Worm (Caenorhabditis elegans) whole organism, L1 larva: ENCODE data around the gene C15H9.5.

Experiments
- C04F5.9 ChIP-seq: sonication (generic microtip); optimal IDR thresholded peaks from 2 replicates; lab custom pipeline; 2016; ENCODE audit warnings: missing genetic modification characterization, missing compliant biosample characterization
- C34B4.2 ChIP-seq: sonication (generic microtip); optimal IDR thresholded peaks from 2 replicates; lab custom pipeline; 2017; ENCODE audit warnings: mild to moderate bottlenecking, missing genetic modification characterization, missing compliant biosample characterization
- F16B12.6 ChIP-seq: fragments of 150-350 bp; optimal IDR thresholded peaks from 2 replicates; lab custom pipeline; 2014; ENCODE audit warnings: missing biosample characterization, missing genetic modification characterization
- aly-2 ChIP-seq: fragments of 150-350 bp; optimal IDR thresholded peaks from 2 replicates; lab custom pipeline; 2014; ENCODE audit warnings: missing biosample characterization, missing genetic modification characterization
- efl-1 ChIP-seq, 4 experiments: fragments of 150-350 bp; optimal IDR thresholded peaks in 3 of 4; peaks in 1 of 4; 1 replicate in 1 of 4; 2 replicates in 3 of 4; lab custom pipeline; 2014; ENCODE audit warnings: missing biosample characterization in 2 of 4, missing genetic modification characterization in 2 of 4, missing genetic modification reagents in 2 of 4
- elt-2 ChIP-seq: sonication (generic microtip); optimal IDR thresholded peaks from 2 replicates; lab custom pipeline; 2016; ENCODE audit warnings: missing genetic modification characterization, mild to moderate bottlenecking, inconsistent platforms, missing compliant biosample characterization, missing genetic modification reagents
- fkh-10 ChIP-seq: sonication (generic microtip); optimal IDR thresholded peaks from 2 replicates; lab custom pipeline; 2017; ENCODE audit warnings: missing biosample characterization, missing genetic modification reagents, missing genetic modification characterization
- fkh-4 ChIP-seq: sonication (generic microtip); optimal IDR thresholded peaks from 2 replicates; lab custom pipeline; 2016; ENCODE audit warnings: missing compliant biosample characterization, missing genetic modification characterization, borderline replicate concordance
- jun-1 ChIP-seq: fragments of 150-350 bp; optimal IDR thresholded peaks from 2 replicates; lab custom pipeline; 2014; ENCODE audit warnings: missing biosample characterization, missing genetic modification reagents, missing genetic modification characterization
- lin-14 ChIP-seq: fragments of 200-800 bp; sonication (Bioruptor generic); optimal IDR thresholded peaks from 2 replicates; lab custom pipeline; 2018; ENCODE audit warnings: mild to moderate bottlenecking, missing genetic modification characterization, moderate library complexity, missing compliant biosample characterization
- lin-15B ChIP-seq: fragments of 150-350 bp; sonication (generic microtip); optimal IDR thresholded peaks from 3 replicates; lab custom pipeline; 2014; ENCODE audit warnings: missing biosample characterization, missing genetic modification characterization
- lin-35 ChIP-seq, 2 experiments: fragments of 150-350 bp; optimal IDR thresholded peaks; 2 replicates each; lab custom pipeline; 2014; ENCODE audit warnings: missing biosample characterization in 2 of 2, missing genetic modification characterization in 2 of 2, missing genetic modification reagents in 2 of 2
- mab-9 ChIP-seq: fragments of 200-800 bp; sonication (Bioruptor generic); IDR thresholded peaks from 2 replicates; pipeline ENCODE4 v1.3.6; 2022; ENCODE audit warnings: missing genetic modification reagents, missing genetic modification characterization, missing compliant biosample characterization
- nhr-20 ChIP-seq: sonication (generic microtip); optimal IDR thresholded peaks from 2 replicates; lab custom pipeline; 2016; ENCODE audit warnings: mild to moderate bottlenecking, missing genetic modification characterization, missing compliant biosample characterization
- nhr-237 ChIP-seq: fragments of 150-350 bp; optimal IDR thresholded peaks from 2 replicates; lab custom pipeline; 2014; ENCODE audit warnings: missing biosample characterization, missing genetic modification characterization
- nhr-71 ChIP-seq: sonication (generic microtip); optimal IDR thresholded peaks from 2 replicates; lab custom pipeline; 2016; ENCODE audit warnings: mild to moderate bottlenecking, missing genetic modification characterization, moderate library complexity, missing compliant biosample characterization
- nhr-77 ChIP-seq: fragments of 150-350 bp; optimal IDR thresholded peaks from 2 replicates; lab custom pipeline; 2014; ENCODE audit warnings: missing biosample characterization, missing genetic modification characterization
- nhr-84 ChIP-seq: sonication (generic microtip); optimal IDR thresholded peaks from 2 replicates; lab custom pipeline; 2017; ENCODE audit warnings: missing biosample characterization, missing genetic modification characterization
- pqm-1 ChIP-seq: sonication (generic microtip); optimal IDR thresholded peaks from 3 replicates; lab custom pipeline; 2017; ENCODE audit warnings: missing biosample characterization, missing genetic modification characterization
- rnt-1 ChIP-seq: sonication (generic microtip); optimal IDR thresholded peaks from 2 replicates; lab custom pipeline; 2016; ENCODE audit warnings: mild to moderate bottlenecking, missing genetic modification characterization, moderate library complexity, missing compliant biosample characterization
- tbx-2 ChIP-seq: sonication (generic microtip); optimal IDR thresholded peaks from 2 replicates; lab custom pipeline; 2016; ENCODE audit warnings: missing genetic modification characterization, missing compliant biosample characterization
- tlp-1 ChIP-seq: fragments of 150-350 bp; optimal IDR thresholded peaks from 2 replicates; lab custom pipeline; 2014; ENCODE audit warnings: missing biosample characterization, missing genetic modification characterization
- unc-86 ChIP-seq: sonication (generic microtip); optimal IDR thresholded peaks from 2 replicates; lab custom pipeline; 2016; ENCODE audit warnings: missing genetic modification characterization, missing compliant biosample characterization
- xbp-1 ChIP-seq: sonication (generic microtip); optimal IDR thresholded peaks from 2 replicates; lab custom pipeline; 2016; ENCODE audit warnings: missing genetic modification characterization, missing compliant biosample characterization

C15H9.5 gene

DNA sequence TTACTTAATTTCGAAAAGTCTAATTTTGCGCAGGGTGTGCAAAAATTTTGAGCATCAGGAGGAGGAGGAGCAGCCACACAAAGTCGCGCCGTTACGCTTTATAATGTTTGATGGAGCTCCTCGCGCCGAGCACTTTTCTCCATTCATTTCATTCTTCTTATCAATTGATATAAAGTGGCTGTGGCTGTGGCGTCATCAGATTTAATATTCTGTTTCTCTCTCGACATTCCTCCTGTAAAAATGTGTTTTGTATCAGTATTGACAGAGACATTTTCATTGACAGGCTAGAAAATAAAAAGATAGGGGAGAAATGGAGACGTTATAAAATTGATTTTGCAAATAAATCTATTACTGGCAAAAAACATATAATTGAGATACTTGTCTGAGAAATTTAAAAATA is 36.2 kb downstream of the C15H9.5 start:
- TF ChIP-seq nhr-77 (tag; lab: Kevin White, UChicago) (peak; percentile 42), lin-14 (peak; percentile 2), nhr-84 (no peak), nhr-71 (peak; percentile 15), elt-2 (tag; lab: Kevin White, UChicago) (peak; percentile 53), pqm-1 (tag; lab: Kevin White, UChicago) (no peak), lin-35 (GFP tag; optimal IDR thresholded peaks at IDR 0.05; lab: Kevin White, UChicago) (peak in 1 of 2 experiments; percentile 19), efl-1 (optimal IDR thresholded peaks at IDR 0.05; lab: Kevin White, UChicago) (no peak), efl-1 (GFP tag; optimal IDR thresholded peaks at IDR 0.05 in 1 of 2; lab: Kevin White, UChicago) (peak in 1 of 2 experiments; percentile 27), nhr-20 (tag; lab: Kevin White, UChicago) (peak; percentile 1)

DNA sequence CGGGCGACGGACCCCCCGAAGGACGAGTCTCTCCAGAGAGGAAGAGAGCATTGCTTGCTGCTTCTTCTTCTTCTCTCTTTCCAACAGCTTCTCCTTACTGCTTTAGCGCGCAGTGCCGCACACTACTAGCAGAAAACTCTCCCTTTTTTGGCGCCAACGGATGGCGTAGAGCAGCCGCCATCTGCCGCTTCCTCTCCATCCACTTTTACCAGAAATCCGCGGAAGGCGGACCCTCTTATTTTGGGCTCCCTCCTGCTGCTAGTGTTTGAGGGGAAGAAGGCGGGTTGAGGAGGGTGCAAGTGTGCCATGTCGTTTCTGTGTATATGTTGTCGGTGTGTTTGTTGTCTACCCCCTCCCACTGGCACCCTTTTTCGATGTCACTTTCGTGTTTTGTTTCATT is 41.3 kb downstream of the C15H9.5 start:
- TF ChIP-seq mab-9 (0 out of 2 replicates have a peak, but pooled peaks have one; percentile 26), nhr-237 (tag; lab: Kevin White, UChicago) (no peak), jun-1 (no peak), fkh-10 (peak; percentile 33), lin-14 (peak; percentile 67), xbp-1 (tag; lab: Kevin White, UChicago) (peak; percentile 6), F16B12.6 (no peak), nhr-71 (peak; percentile 13)
- TF ChIP-seq, all 84 proteins: peak for 5

DNA sequence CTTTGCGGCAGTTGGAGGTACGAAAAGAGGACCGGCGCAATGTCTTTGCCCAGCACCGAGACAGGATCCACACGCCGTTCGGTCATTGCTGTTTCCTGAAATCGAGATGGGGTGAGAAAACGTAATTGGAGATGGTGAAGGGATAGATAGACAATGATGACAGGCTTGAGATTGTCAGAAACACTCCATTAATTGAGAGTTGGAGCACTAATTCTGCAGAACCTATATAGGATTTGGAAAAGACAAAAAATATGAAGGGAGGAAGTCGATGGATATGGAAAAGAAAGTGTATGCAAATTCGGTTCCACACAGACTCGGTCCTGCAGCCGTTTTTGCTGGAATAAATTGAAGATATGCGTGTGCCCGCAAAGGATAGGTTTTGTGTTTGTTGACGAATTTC is 45.1 kb downstream of the C15H9.5 start, which contains the start of gene Y72A10A.1:
Y72A10A.1 (minus strand) TSS at position 101 of the 400 bp plus-strand sequence.
- TF ChIP-seq tbx-2 (tag; lab: Kevin White, UChicago), result no peak
- TF ChIP-seq fkh-10, result no peak
- TF ChIP-seq elt-2 (tag; lab: Kevin White, UChicago), result no peak

DNA sequence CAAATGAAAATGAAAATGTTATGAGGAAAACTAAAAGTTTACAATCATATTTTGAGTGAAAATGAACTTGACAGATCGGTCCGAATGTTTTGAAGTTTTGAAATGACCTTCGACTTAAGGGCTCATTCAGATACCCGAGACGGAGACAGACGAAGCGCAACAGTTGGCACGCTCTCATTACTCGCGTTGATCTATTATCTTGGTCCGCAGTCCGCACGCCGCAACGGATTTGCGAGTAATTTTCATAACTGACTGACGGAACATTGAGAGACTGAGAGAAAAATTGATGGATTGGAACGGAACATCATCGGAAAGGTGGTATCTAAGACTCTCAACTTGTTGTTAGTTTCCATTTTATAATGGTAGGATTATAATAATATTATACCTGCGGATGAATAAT is 52.8 kb downstream of the C15H9.5 start:
- TF ChIP-seq C04F5.9, result no peak
- no peak for TF ChIP-seq aly-2 (tag; lab: Kevin White, UChicago)
- no peak for TF ChIP-seq lin-15B
- peak; percentile 32 for TF ChIP-seq lin-14
- TF ChIP-seq C34B4.2 (tag; lab: Kevin White, UChicago), result no peak
- TF ChIP-seq tlp-1 (tag; lab: Kevin White, UChicago), result no peak
- TF ChIP-seq rnt-1 (tag; lab: Kevin White, UChicago), result peak; percentile 21
- TF ChIP-seq fkh-4 (tag; lab: Kevin White, UChicago), result no peak
- TF ChIP-seq unc-86 (tag; lab: Kevin White, UChicago), result no peak
